Fruit fly (Drosophila melanogaster): ENCODE results near the gene Spp.
A peak's percentile ranks its signal among the peaks of the same experiment; 100 is the strongest.

The Spp gene

DNA sequence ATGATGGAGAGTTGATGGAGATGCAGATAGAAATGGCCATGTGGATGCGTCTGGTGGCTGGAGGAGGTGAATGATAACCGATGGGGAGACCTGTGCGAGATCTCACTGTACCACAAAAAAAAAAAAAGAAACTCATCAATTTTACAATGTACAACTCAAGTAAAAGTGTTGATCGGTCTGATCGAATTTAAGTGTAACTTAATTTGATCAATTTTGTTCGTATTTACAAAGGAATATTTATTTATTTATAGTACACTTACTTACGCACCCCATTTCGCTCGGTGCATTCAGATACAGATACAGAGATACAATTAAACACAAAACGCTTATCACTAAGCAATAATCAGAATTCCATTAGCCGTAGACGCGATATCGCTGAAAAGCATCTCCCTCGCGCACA lies 21.7 kb downstream of the Spp start (continued):
- TF ChIP-seq CG14014 (GFP tag; IDR thresholded peaks at IDR 0.05) (no peak), Lhr (GFP tag; optimal IDR thresholded peaks at IDR 0.05) (peak; percentile 43), CG7357 (GFP tag; IDR thresholded peaks at IDR 0.05) (0 out of 3 replicates have a peak, but pooled peaks have one; percentile 12), CG14050 (GFP tag; IDR thresholded peaks at IDR 0.05) (0 out of 3 replicates have a peak, but pooled peaks have one; percentile 29), ftz-f1 (GFP tag; optimal IDR thresholded peaks at IDR 0.05) (no peak), exex (tag; optimal IDR thresholded peaks at IDR 0.05) (no peak), CG2129 (GFP tag; IDR thresholded peaks at IDR 0.05; ENCODE audit: partially characterized antibody) (no peak), slou (GFP tag; optimal IDR thresholded peaks at IDR 0.05) (peak; percentile 19), CG9727 (GFP tag; optimal IDR thresholded peaks at IDR 0.05) (peak; percentile 47), CG9215 (GFP tag; IDR thresholded peaks at IDR 0.05) (0 out of 2 replicates have a peak, but pooled peaks have one; percentile 31), CG14441 (GFP tag; IDR thresholded peaks at IDR 0.05) (peak; percentile 54; the same call in 1 of the 2 replicates), cad (GFP tag; optimal IDR thresholded peaks at IDR 0.05) (no peak), CG3407 (GFP tag; optimal IDR thresholded peaks at IDR 0.05) (peak; percentile 35), ab (GFP tag; optimal IDR thresholded peaks at IDR 0.05) (no peak), tll (GFP tag; optimal IDR thresholded peaks at IDR 0.05) (no peak), CG4328 (GFP tag; optimal IDR thresholded peaks at IDR 0.05) (no peak), Hmx (GFP tag; optimal IDR thresholded peaks at IDR 0.05) (no peak), CG2199 (GFP tag; IDR thresholded peaks at IDR 0.05) (no peak), schlank (tag; optimal IDR thresholded peaks at IDR 0.05) (no peak), CG10565 (GFP tag; optimal IDR thresholded peaks at IDR 0.05) (no peak), CG5180 (GFP tag; optimal IDR thresholded peaks at IDR 0.05) (no peak), slbo (GFP tag; IDR thresholded peaks at IDR 0.05) (peak; percentile 37; the same call in 1 of the 2 replicates), CG12769 (tag; optimal IDR thresholded peaks at IDR 0.05) (no peak), Ets65A (GFP tag) (no peak), eyg (GFP tag; optimal IDR thresholded peaks at IDR 0.05) (no peak), CG13296 (GFP tag; optimal IDR thresholded peaks at IDR 0.05) (no peak), ac (GFP tag; optimal IDR thresholded peaks at IDR 0.05) (no peak), BtbVII (GFP tag; optimal IDR thresholded peaks at IDR 0.05) (no peak), CG11560 (tag; IDR thresholded peaks at IDR 0.05) (no peak), emc (GFP tag; optimal IDR thresholded peaks at IDR 0.05) (no peak), CG4854 (GFP tag; optimal IDR thresholded peaks at IDR 0.05) (no peak), jing (GFP tag; optimal IDR thresholded peaks at IDR 0.05) (peak; percentile 29), Hr3 (GFP tag; optimal IDR thresholded peaks at IDR 0.05) (peak; percentile 50), Sry-δ (GFP tag; optimal IDR thresholded peaks at IDR 0.05) (no peak), CG13775 (GFP tag; optimal IDR thresholded peaks at IDR 0.05) (peak; percentile 44), CG8924 (tag; optimal IDR thresholded peaks at IDR 0.05) (no peak), CG1832 (GFP tag; optimal IDR thresholded peaks at IDR 0.05) (no peak), CG10366 (GFP tag; IDR thresholded peaks at IDR 0.05) (peak; percentile 37; the same call in 1 of the 2 replicates), CG6791 (GFP tag; IDR thresholded peaks at IDR 0.05; ENCODE audit: partially characterized antibody) (no peak), Chrac-16 (GFP tag; optimal IDR thresholded peaks at IDR 0.05) (peak; percentile 52), B-H2 (GFP tag; optimal IDR thresholded peaks at IDR 0.05) (no peak), tin (GFP tag; optimal IDR thresholded peaks at IDR 0.05) (peak; percentile 38), sr (GFP tag; IDR thresholded peaks at IDR 0.05) (0 out of 3 replicates have a peak, but pooled peaks have one; percentile 8), CG13424 (tag; optimal IDR thresholded peaks at IDR 0.05) (peak; percentile 49), z (GFP tag; IDR thresholded peaks at IDR 0.05) (0 out of 3 replicates have a peak, but pooled peaks have one; percentile 38), insv (GFP tag; optimal IDR thresholded peaks at IDR 0.05) (no peak), CG42726 (GFP tag; IDR thresholded peaks at IDR 0.05; ENCODE audit: partially characterized antibody) (no peak), D19B (GFP tag; optimal IDR thresholded peaks at IDR 0.05) (no peak), p53 (GFP tag; optimal IDR thresholded peaks at IDR 0.05) (no peak), da (GFP tag; optimal IDR thresholded peaks at IDR 0.05) (no peak), C15 (GFP tag; IDR thresholded peaks at IDR 0.05) (no peak)

All from whole organism, embryonic.